Worm (Caenorhabditis elegans): ENCODE measurements around the gene hoe-1.

DNA sequence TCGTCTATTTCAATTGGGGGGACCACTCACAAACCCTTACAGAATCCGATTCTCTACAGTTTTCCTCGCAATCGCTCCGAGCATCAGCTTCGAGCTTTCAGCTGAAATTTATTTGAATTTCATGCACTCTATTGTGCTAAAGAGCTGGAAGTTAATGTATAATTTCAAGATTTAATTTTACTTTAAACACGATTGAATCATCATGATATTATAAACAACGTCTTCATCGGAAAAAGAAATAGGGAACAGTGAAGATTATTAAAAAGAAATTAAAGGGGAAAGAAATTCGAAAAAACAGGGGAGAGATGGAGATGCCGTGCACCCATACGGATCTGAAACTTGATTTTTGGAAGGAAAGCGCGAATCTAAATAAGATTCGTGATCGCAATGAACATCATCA is at the start of gene hoe-1:
- TF ChIP-seq dao-5 (tag; optimal IDR thresholded peaks at IDR 0.05) (no peak), W03F9.2 (tag; optimal IDR thresholded peaks at IDR 0.05) (no peak)

Data from whole organism, L4/young adult.